Worm (Caenorhabditis elegans): ENCODE data around the gene Y66D12A.8.
A peak's percentile ranks its signal among the peaks of the same experiment; 100 is the strongest.

Y66D12A.8 gene

ce11 chrIII:11554701-11555111 lies 19.3 kb upstream of the Y66D12A.8 start (continued):
- TF ChIP-seq Y48G9A.11 (GFP tag; IDR thresholded peaks at IDR 0.05) (peak; percentile 46; the same call in 1 of the 2 replicates), dve-1 (tag; optimal IDR thresholded peaks at IDR 0.05; ENCODE audit: insufficient read depth) (peak; percentile 38), ztf-7 (tag; optimal IDR thresholded peaks at IDR 0.05) (no peak), ceh-20 (GFP tag; IDR thresholded peaks at IDR 0.05) (peak; percentile 53; the same call in 1 of the 2 replicates), nhr-48 (tag; optimal IDR thresholded peaks at IDR 0.05) (no peak), attf-4 (tag; optimal IDR thresholded peaks at IDR 0.05) (no peak), dmd-8 (GFP tag; IDR thresholded peaks at IDR 0.05) (peak; percentile 79; the same call in 1 of the 2 replicates), php-3 (GFP tag; IDR thresholded peaks at IDR 0.05) (no peak), ceh-28 (tag; optimal IDR thresholded peaks at IDR 0.05) (no peak), Y105C5A.15 (GFP tag; IDR thresholded peaks at IDR 0.05) (0 out of 2 replicates have a peak, but pooled peaks have one; percentile 30), ztf-11 (tag; optimal IDR thresholded peaks at IDR 0.05) (no peak), hmg-1.1 (GFP tag; IDR thresholded peaks at IDR 0.05) (peak; percentile 42; the same call in 1 of the 2 replicates)

ce11 chrIII:11556860-11557259 lies 17.2 kb upstream of the Y66D12A.8 start:
- TF ChIP-seq daf-12 (tag; optimal IDR thresholded peaks at IDR 0.05) (no peak), dmd-8 (GFP tag; IDR thresholded peaks at IDR 0.05) (no peak), unc-62 (GFP tag; optimal IDR thresholded peaks at IDR 0.05 in 1 of 2) (peak in 1 of 2 experiments; percentile 99), unc-62 (tag; optimal IDR thresholded peaks at IDR 0.05) (no peak), unc-130 (GFP tag; optimal IDR thresholded peaks at IDR 0.05) (no peak), T26A8.4 (GFP tag; IDR thresholded peaks at IDR 0.05) (no peak), tra-1 (GFP tag; IDR thresholded peaks at IDR 0.05) (no peak), lin-38 (GFP tag; IDR thresholded peaks at IDR 0.05) (no peak), zip-11 (GFP tag; IDR thresholded peaks at IDR 0.05) (no peak), F37D6.2 (tag; optimal IDR thresholded peaks at IDR 0.05) (no peak), nhr-41 (GFP tag; IDR thresholded peaks at IDR 0.05) (no peak), mdl-1 (tag; optimal IDR thresholded peaks at IDR 0.05) (no peak), nhr-102 (tag; optimal IDR thresholded peaks at IDR 0.05) (no peak), nhr-42 (GFP tag; IDR thresholded peaks at IDR 0.05) (no peak), rbr-2 (tag; optimal IDR thresholded peaks at IDR 0.05) (no peak), aha-1 (tag) (peak; percentile 5), dpl-1 (GFP tag; optimal IDR thresholded peaks at IDR 0.05) (no peak), pha-4 (GFP tag; IDR thresholded peaks at IDR 0.05) (no peak), pha-4 (tag; optimal IDR thresholded peaks at IDR 0.05) (no peak), set-16 (GFP tag; IDR thresholded peaks at IDR 0.05) (peak; percentile 81), pqm-1 (tag; optimal IDR thresholded peaks at IDR 0.05) (no peak), nhr-25 (tag; optimal IDR thresholded peaks at IDR 0.05; ENCODE audit: borderline replicate concordance, insufficient read depth) (peak; percentile 35), ceh-82 (tag; optimal IDR thresholded peaks at IDR 0.05) (no peak), F26F4.8 (GFP tag; conservative IDR thresholded peaks at IDR 0.05) (no peak), vab-7 (GFP tag; IDR thresholded peaks at IDR 0.05) (no peak), dve-1 (tag; optimal IDR thresholded peaks at IDR 0.05; ENCODE audit: insufficient read depth) (no peak), madf-5 (GFP tag; IDR thresholded peaks at IDR 0.05) (no peak), ceh-28 (tag; optimal IDR thresholded peaks at IDR 0.05) (no peak)

- no peak for TF ChIP-seq F10B5.3 (tag; optimal IDR thresholded peaks at IDR 0.05)
- TF ChIP-seq dmd-8 (GFP tag; IDR thresholded peaks at IDR 0.05), result 0 out of 2 replicates have a peak, but pooled peaks have one; percentile 24
- no peak for TF ChIP-seq daf-12 (tag; optimal IDR thresholded peaks at IDR 0.05)
- 0 out of 2 replicates have a peak, but pooled peaks have one; percentile 7 for TF ChIP-seq set-16 (GFP tag; IDR thresholded peaks at IDR 0.05)
- no peak for TF ChIP-seq hif-1 (tag; optimal IDR thresholded peaks at IDR 0.05)
- peak; percentile 49 for TF ChIP-seq nhr-25 (tag; optimal IDR thresholded peaks at IDR 0.05; ENCODE audit: borderline replicate concordance, insufficient read depth)
Observed at ce11 chrIII:11558251-11558650, 15.8 kb upstream of the Y66D12A.8 start.
